Worm (Caenorhabditis elegans) whole organism, early embryonic: ENCODE measurements around the gene Y37H2A.12.

Experiments used
- B0310.2 ChIP-seq: sonication (generic microtip); optimal IDR thresholded peaks from 2 replicates; lab custom pipeline; 2016; ENCODE audit warnings: mild to moderate bottlenecking, missing genetic modification characterization, missing compliant biosample characterization
- F13C5.2 ChIP-seq: sonication (generic microtip); optimal IDR thresholded peaks from 2 replicates; lab custom pipeline; 2017; ENCODE audit warnings: mild to moderate bottlenecking, missing genetic modification characterization, inconsistent platforms, missing compliant biosample characterization
- aly-1 ChIP-seq: sonication (generic microtip); optimal IDR thresholded peaks from 2 replicates; lab custom pipeline; 2016; ENCODE audit warnings: missing genetic modification characterization, missing compliant biosample characterization
- ama-1 ChIP-seq: fragments of 150-350 bp; optimal IDR thresholded peaks from 2 replicates; lab custom pipeline; 2014
- ceh-13 ChIP-seq: fragments of 200-800 bp; sonication (Bioruptor generic); optimal IDR thresholded peaks from 2 replicates; lab custom pipeline; 2018; ENCODE audit warnings: mild to moderate bottlenecking, missing genetic modification characterization, missing compliant biosample characterization
- ceh-36 ChIP-seq: sonication (generic microtip); optimal IDR thresholded peaks from 2 replicates; lab custom pipeline; 2016; ENCODE audit warnings: missing genetic modification characterization, inconsistent platforms, missing compliant biosample characterization
- ets-7 ChIP-seq: sonication (generic microtip); optimal IDR thresholded peaks from 2 replicates; lab custom pipeline; 2016; ENCODE audit warnings: missing genotype, missing genetic modification characterization, missing compliant biosample characterization
- flt-1 ChIP-seq: fragments of 200-800 bp; sonication (Bioruptor generic); IDR thresholded peaks from 2 replicates; pipeline ENCODE4 v1.3.6; 2022; ENCODE audit warnings: missing genetic modification characterization, missing compliant biosample characterization
- hmbx-1 ChIP-seq: sonication (generic microtip); optimal IDR thresholded peaks from 2 replicates; lab custom pipeline; 2016; ENCODE audit warnings: mild to moderate bottlenecking, missing genetic modification characterization, missing compliant biosample characterization
- hmg-4 ChIP-seq: fragments of 200-800 bp; sonication (Bioruptor generic); optimal IDR thresholded peaks from 2 replicates; lab custom pipeline; 2018; ENCODE audit warnings: mild to moderate bottlenecking, missing genetic modification characterization, missing compliant biosample characterization
- hnd-1 ChIP-seq: sonication (generic microtip); optimal IDR thresholded peaks from 2 replicates; lab custom pipeline; 2016; ENCODE audit warnings: missing genetic modification characterization, missing compliant biosample characterization
- pes-1 ChIP-seq: fragments of 200-800 bp; sonication (Bioruptor generic); IDR thresholded peaks from 2 replicates; pipeline ENCODE4 v1.3.6; 2022; ENCODE audit warnings: missing genetic modification reagents, missing genetic modification characterization, missing compliant biosample characterization
- scrt-1 ChIP-seq: fragments of 200-800 bp; sonication (Bioruptor generic); IDR thresholded peaks from 2 replicates; pipeline ENCODE4 v1.3.6; 2022; ENCODE audit warnings: missing genetic modification characterization, missing compliant biosample characterization
- sea-1 ChIP-seq: fragments of 200-800 bp; sonication (Bioruptor generic); conservative IDR thresholded peaks from 2 replicates; pipeline ENCODE4 v1.3.6; 2022; ENCODE audit warnings: missing genetic modification characterization, missing compliant biosample characterization
- tbx-11 ChIP-seq: fragments of 200-800 bp; sonication (Bioruptor generic); IDR thresholded peaks from 2 replicates; pipeline ENCODE4 v1.3.6; 2022; ENCODE audit warnings: missing genetic modification characterization, missing compliant biosample characterization
- tbx-37 ChIP-seq: fragments of 200-800 bp; sonication (Bioruptor generic); conservative IDR thresholded peaks from 2 replicates; pipeline ENCODE4 v1.3.6; 2022; ENCODE audit warnings: missing genetic modification reagents, missing genetic modification characterization, missing compliant biosample characterization
- tra-4 ChIP-seq: sonication (generic microtip); optimal IDR thresholded peaks from 2 replicates; lab custom pipeline; 2017; ENCODE audit warnings: missing genetic modification characterization, missing compliant biosample characterization

The Y37H2A.12 gene

ce11 chrV:18163434-18163833 is 32.5 kb upstream of the Y37H2A.12 start:
- no peak for TF ChIP-seq tbx-37 (GFP tag; lab: Robert Waterston, UW)
- no peak for TF ChIP-seq B0310.2 (tag; lab: Kevin White, UChicago)
- no peak for TF ChIP-seq sea-1
- TF ChIP-seq ceh-36 (tag; lab: Kevin White, UChicago): no peak
- TF ChIP-seq hmbx-1 (tag; lab: Kevin White, UChicago): no peak
- TF ChIP-seq ama-1 (lab: Kevin White, UChicago): no peak

- no peak for TF ChIP-seq ets-7
- no peak for TF ChIP-seq B0310.2 (tag; lab: Kevin White, UChicago)
- no peak for TF ChIP-seq ceh-13 (GFP tag; lab: Kevin White, UChicago)
- no peak for TF ChIP-seq pes-1 (GFP tag; lab: Robert Waterston, UW)
- no peak for TF ChIP-seq hnd-1
- TF ChIP-seq ceh-36 (tag; lab: Kevin White, UChicago): no peak
- no peak for TF ChIP-seq tbx-37 (GFP tag; lab: Robert Waterston, UW)
- TF ChIP-seq ama-1 (lab: Kevin White, UChicago): no peak
- no peak for TF ChIP-seq aly-1 (tag; lab: Kevin White, UChicago)
Measured at ce11 chrV:18162568-18162967, 31.6 kb upstream of the Y37H2A.12 start, which contains the start of gene C14A6.12. TSS of gene C14A6.12 (minus strand) at chrV:18162668.

ce11 chrV:18161228-18161627 is 30.3 kb upstream of the Y37H2A.12 start, which contains the start of gene C14A6.13:
TSS of gene C14A6.13 (minus strand) at chrV:18161328.
- TF ChIP-seq tra-4 (tag; lab: Kevin White, UChicago): no peak
- no peak for TF ChIP-seq scrt-1 (GFP tag; lab: Robert Waterston, UW)
- no peak for TF ChIP-seq hmg-4 (GFP tag; lab: Kevin White, UChicago)
- no peak for TF ChIP-seq hnd-1
- no peak for TF ChIP-seq hmbx-1 (tag; lab: Kevin White, UChicago)
- no peak for TF ChIP-seq pes-1 (GFP tag; lab: Robert Waterston, UW)
- no peak for TF ChIP-seq tbx-37 (GFP tag; lab: Robert Waterston, UW)
- no peak for TF ChIP-seq ama-1 (lab: Kevin White, UChicago)

- TF ChIP-seq pes-1 (GFP tag; lab: Robert Waterston, UW): no peak
- TF ChIP-seq B0310.2 (tag; lab: Kevin White, UChicago): no peak
- no peak for TF ChIP-seq sea-1
- no peak for TF ChIP-seq aly-1 (tag; lab: Kevin White, UChicago)
- TF ChIP-seq tbx-11: no peak
- TF ChIP-seq scrt-1 (GFP tag; lab: Robert Waterston, UW): no peak
- TF ChIP-seq tbx-37 (GFP tag; lab: Robert Waterston, UW): no peak
- TF ChIP-seq hmbx-1 (tag; lab: Kevin White, UChicago): no peak
- TF ChIP-seq hmg-4 (GFP tag; lab: Kevin White, UChicago): no peak
- no peak for TF ChIP-seq tra-4 (tag; lab: Kevin White, UChicago)
- no peak for TF ChIP-seq F13C5.2 (tag; lab: Kevin White, UChicago)
- no peak for TF ChIP-seq flt-1 (GFP tag; lab: Robert Waterston, UW)
- no peak for TF ChIP-seq ceh-36 (tag; lab: Kevin White, UChicago)
- TF ChIP-seq ets-7: no peak
- no peak for TF ChIP-seq ama-1 (lab: Kevin White, UChicago)
- TF ChIP-seq hnd-1: no peak
Measured at ce11 chrV:18158172-18158571, 27.2 kb upstream of the Y37H2A.12 start.

- TF ChIP-seq aly-1 (tag; lab: Kevin White, UChicago): no peak
- no peak for TF ChIP-seq ceh-36 (tag; lab: Kevin White, UChicago)
- no peak for TF ChIP-seq hmg-4 (GFP tag; lab: Kevin White, UChicago)
- TF ChIP-seq B0310.2 (tag; lab: Kevin White, UChicago): no peak
- no peak for TF ChIP-seq hnd-1
- TF ChIP-seq scrt-1 (GFP tag; lab: Robert Waterston, UW): no peak
Measured at ce11 chrV:18157707-18158106, 26.8 kb upstream of the Y37H2A.12 start, which contains the start of gene clec-48. TSS of gene clec-48 (plus strand) at chrV:18158026.

ce11 chrV:18146077-18146476 is 15.1 kb upstream of the Y37H2A.12 start, which contains the start of gene C14A6.3:
TSS of gene C14A6.3 (plus strand) at chrV:18146377.
- no peak for TF ChIP-seq pes-1 (GFP tag; lab: Robert Waterston, UW)
- TF ChIP-seq sea-1: no peak
- TF ChIP-seq ama-1 (lab: Kevin White, UChicago): no peak

- no peak for TF ChIP-seq hmbx-1 (tag; lab: Kevin White, UChicago)
- TF ChIP-seq ceh-13 (GFP tag; lab: Kevin White, UChicago): no peak
- no peak for TF ChIP-seq B0310.2 (tag; lab: Kevin White, UChicago)
- no peak for TF ChIP-seq sea-1
- TF ChIP-seq ama-1 (lab: Kevin White, UChicago): no peak
- TF ChIP-seq aly-1 (tag; lab: Kevin White, UChicago): no peak
- no peak for TF ChIP-seq tra-4 (tag; lab: Kevin White, UChicago)
- TF ChIP-seq ceh-36 (tag; lab: Kevin White, UChicago): no peak
- TF ChIP-seq F13C5.2 (tag; lab: Kevin White, UChicago): no peak
- no peak for TF ChIP-seq flt-1 (GFP tag; lab: Robert Waterston, UW)
- TF ChIP-seq tbx-11: no peak
- no peak for TF ChIP-seq pes-1 (GFP tag; lab: Robert Waterston, UW)
- TF ChIP-seq scrt-1 (GFP tag; lab: Robert Waterston, UW): no peak
- no peak for TF ChIP-seq hnd-1
- no peak for TF ChIP-seq ets-7
- TF ChIP-seq hmg-4 (GFP tag; lab: Kevin White, UChicago): no peak
- no peak for TF ChIP-seq tbx-37 (GFP tag; lab: Robert Waterston, UW)
Measured at ce11 chrV:18144442-18144841, 13.5 kb upstream of the Y37H2A.12 start.

ce11 chrV:18143445-18143844 is 12.5 kb upstream of the Y37H2A.12 start, which contains the start of gene Y37H2A.14:
TSS of gene Y37H2A.14 (plus strand) at chrV:18143745.
- TF ChIP-seq B0310.2 (tag; lab: Kevin White, UChicago) (no peak), F13C5.2 (tag; lab: Kevin White, UChicago) (no peak), hmg-4 (GFP tag; lab: Kevin White, UChicago) (no peak), pes-1 (GFP tag; lab: Robert Waterston, UW) (no peak), flt-1 (GFP tag; lab: Robert Waterston, UW) (no peak)
